Worm (Caenorhabditis elegans) whole organism, L1 larva: ENCODE measurements around the gene nhr-133.

ENCODE experiments used
- C04F5.9 ChIP-seq: sonication (generic microtip); optimal IDR thresholded peaks from 2 replicates; lab custom pipeline; 2016; ENCODE audit warnings: missing genetic modification characterization, missing compliant biosample characterization
- C16A3.4 ChIP-seq: fragments of 150-350 bp; optimal IDR thresholded peaks from 2 replicates; lab custom pipeline; 2014; ENCODE audit warnings: missing biosample characterization, missing genetic modification characterization
- F16B12.6 ChIP-seq: fragments of 150-350 bp; optimal IDR thresholded peaks from 2 replicates; lab custom pipeline; 2014; ENCODE audit warnings: missing biosample characterization, missing genetic modification characterization
- aha-1 ChIP-seq: fragments of 150-350 bp; optimal IDR thresholded peaks from 2 replicates; lab custom pipeline; 2014; ENCODE audit warnings: missing biosample characterization, missing genetic modification characterization
- aly-2 ChIP-seq: fragments of 150-350 bp; optimal IDR thresholded peaks from 2 replicates; lab custom pipeline; 2014; ENCODE audit warnings: missing biosample characterization, missing genetic modification characterization
- ama-1 ChIP-seq: fragments of 150-350 bp; optimal IDR thresholded peaks from 2 replicates; lab custom pipeline; 2014
- ceh-63 ChIP-seq: fragments of 200-800 bp; sonication (Bioruptor generic); optimal IDR thresholded peaks from 2 replicates; lab custom pipeline; 2018; ENCODE audit warnings: mild to moderate bottlenecking, missing genetic modification characterization, missing compliant biosample characterization
- ceh-82 ChIP-seq, 3 experiments: fragments of 150-350 bp in 1 of 3; sonication (generic microtip) in 2 of 3; optimal IDR thresholded peaks; 2 replicates each; lab custom pipeline; 2014 to 2017; ENCODE audit warnings: missing biosample characterization in 3 of 3, missing genetic modification characterization in 3 of 3
- dpl-1 ChIP-seq, 3 experiments: fragments of 150-350 bp in 2 of 3; sonication (generic microtip) in 1 of 3; optimal IDR thresholded peaks; 2 replicates each; lab custom pipeline; 2014 to 2017; ENCODE audit warnings: missing biosample characterization in 3 of 3, missing genetic modification characterization in 3 of 3, missing genetic modification reagents in 3 of 3
- dsc-1 ChIP-seq: sonication (generic microtip); optimal IDR thresholded peaks from 2 replicates; lab custom pipeline; 2016; ENCODE audit warnings: mild to moderate bottlenecking, missing genetic modification characterization, missing compliant biosample characterization
- efl-1 ChIP-seq, 4 experiments: fragments of 150-350 bp; optimal IDR thresholded peaks in 3 of 4; peaks in 1 of 4; 1 replicate in 1 of 4; 2 replicates in 3 of 4; lab custom pipeline; 2014; ENCODE audit warnings: missing biosample characterization in 2 of 4, missing genetic modification characterization in 2 of 4, missing genetic modification reagents in 2 of 4
- egl-13 ChIP-seq: sonication (generic microtip); optimal IDR thresholded peaks from 2 replicates; lab custom pipeline; 2016; ENCODE audit warnings: missing genotype, missing genetic modification reagents, missing genetic modification characterization, missing compliant biosample characterization
- egl-27 ChIP-seq, 2 experiments: fragments of 150-350 bp in 1 of 2; sonication (generic microtip); optimal IDR thresholded peaks; 3 replicates each; lab custom pipeline; 2017 to 2018; ENCODE audit warnings: missing biosample characterization in 2 of 2, missing genetic modification characterization in 2 of 2, missing genetic modification reagents in 2 of 2
- elt-2 ChIP-seq: sonication (generic microtip); optimal IDR thresholded peaks from 2 replicates; lab custom pipeline; 2016; ENCODE audit warnings: missing genetic modification characterization, mild to moderate bottlenecking, inconsistent platforms, missing compliant biosample characterization, missing genetic modification reagents
- elt-3 ChIP-seq, 6 experiments: fragments of 150-350 bp in 1 of 6; sonication (generic microtip); optimal IDR thresholded peaks; 2 replicates each; lab custom pipeline; 2017 to 2018; ENCODE audit warnings: missing biosample characterization in 6 of 6, missing genetic modification characterization in 6 of 6, inconsistent platforms in 1 of 6
- ets-5 ChIP-seq: fragments of 200-800 bp; sonication (Bioruptor generic); IDR thresholded peaks from 2 replicates; pipeline ENCODE4 v1.3.6; 2022; ENCODE audit warnings: missing genetic modification characterization, missing compliant biosample characterization
- fkh-8 ChIP-seq: sonication (generic microtip); optimal IDR thresholded peaks from 2 replicates; lab custom pipeline; 2016; ENCODE audit warnings: mild to moderate bottlenecking, missing genetic modification characterization, missing compliant biosample characterization
- fos-1 ChIP-seq: fragments of 150-350 bp; optimal IDR thresholded peaks from 2 replicates; lab custom pipeline; 2014; ENCODE audit warnings: missing biosample characterization, missing genetic modification characterization
- grh-1 ChIP-seq: fragments of 200-800 bp; sonication (Bioruptor generic); IDR thresholded peaks from 2 replicates; pipeline ENCODE4 v1.3.6; 2022; ENCODE audit warnings: missing genetic modification reagents, missing genetic modification characterization, missing compliant biosample characterization
- hlh-4 ChIP-seq: sonication (generic microtip); optimal IDR thresholded peaks from 2 replicates; lab custom pipeline; 2016; ENCODE audit warnings: mild to moderate bottlenecking, missing genetic modification characterization, missing compliant biosample characterization
- isw-1 ChIP-seq: fragments of 200-800 bp; sonication (Bioruptor generic); IDR thresholded peaks from 2 replicates; pipeline ENCODE4 v1.3.6; 2022; ENCODE audit warnings: missing genetic modification characterization, missing compliant biosample characterization
- lin-13 ChIP-seq: fragments of 150-350 bp; optimal IDR thresholded peaks from 2 replicates; lab custom pipeline; 2014; ENCODE audit warnings: missing biosample characterization, missing genetic modification reagents, missing genetic modification characterization
- lin-14 ChIP-seq: fragments of 200-800 bp; sonication (Bioruptor generic); optimal IDR thresholded peaks from 2 replicates; lab custom pipeline; 2018; ENCODE audit warnings: mild to moderate bottlenecking, missing genetic modification characterization, moderate library complexity, missing compliant biosample characterization
- lin-39 ChIP-seq: fragments of 150-350 bp; optimal IDR thresholded peaks from 2 replicates; lab custom pipeline; 2014; ENCODE audit warnings: missing biosample characterization, missing genetic modification reagents, missing genetic modification characterization
- lsy-2 ChIP-seq, 2 experiments: fragments of 150-350 bp; optimal IDR thresholded peaks; 2 replicates each; lab custom pipeline; 2014; ENCODE audit warnings: missing biosample characterization in 2 of 2, missing genetic modification characterization in 2 of 2
- mab-9 ChIP-seq: fragments of 200-800 bp; sonication (Bioruptor generic); IDR thresholded peaks from 2 replicates; pipeline ENCODE4 v1.3.6; 2022; ENCODE audit warnings: missing genetic modification reagents, missing genetic modification characterization, missing compliant biosample characterization
- mdl-1 ChIP-seq, 2 experiments: fragments of 150-350 bp; optimal IDR thresholded peaks; 2 replicates each; lab custom pipeline; 2014 to 2017; ENCODE audit warnings: missing biosample characterization in 2 of 2, missing genetic modification characterization in 2 of 2, inconsistent platforms in 1 of 2
- mef-2 ChIP-seq: fragments of 150-350 bp; optimal IDR thresholded peaks from 2 replicates; lab custom pipeline; 2014; ENCODE audit warnings: missing biosample characterization, missing genetic modification characterization
- mep-1 ChIP-seq: fragments of 150-350 bp; optimal IDR thresholded peaks from 2 replicates; lab custom pipeline; 2014; ENCODE audit warnings: missing biosample characterization, missing genetic modification characterization
- nhr-12 ChIP-seq: sonication (generic microtip); optimal IDR thresholded peaks from 2 replicates; lab custom pipeline; 2017; ENCODE audit warnings: missing biosample characterization, missing genetic modification characterization
- nhr-20 ChIP-seq: sonication (generic microtip); optimal IDR thresholded peaks from 2 replicates; lab custom pipeline; 2016; ENCODE audit warnings: mild to moderate bottlenecking, missing genetic modification characterization, missing compliant biosample characterization
- nhr-71 ChIP-seq: sonication (generic microtip); optimal IDR thresholded peaks from 2 replicates; lab custom pipeline; 2016; ENCODE audit warnings: mild to moderate bottlenecking, missing genetic modification characterization, moderate library complexity, missing compliant biosample characterization
- nhr-76 ChIP-seq: sonication (generic microtip); optimal IDR thresholded peaks from 2 replicates; lab custom pipeline; 2017; ENCODE audit warnings: missing biosample characterization, missing genetic modification characterization
- nhr-84 ChIP-seq: sonication (generic microtip); optimal IDR thresholded peaks from 2 replicates; lab custom pipeline; 2017; ENCODE audit warnings: missing biosample characterization, missing genetic modification characterization
- nhr-85 ChIP-seq: sonication (generic microtip); peaks from one replicate; lab custom pipeline; 2016; ENCODE audit warnings: missing genetic modification characterization, inconsistent platforms, missing compliant biosample characterization
- nhr-90 ChIP-seq: sonication (generic microtip); optimal IDR thresholded peaks from 2 replicates; lab custom pipeline; 2016; ENCODE audit warnings: mild to moderate bottlenecking, missing genetic modification characterization, missing compliant biosample characterization; ENCODE audit not compliant: poor library complexity
- pax-3 ChIP-seq: fragments of 200-800 bp; sonication (Bioruptor generic); optimal IDR thresholded peaks from 2 replicates; lab custom pipeline; 2018; ENCODE audit warnings: mild to moderate bottlenecking, missing genetic modification characterization, moderate library complexity, missing compliant biosample characterization
- skn-1 ChIP-seq: fragments of 150-350 bp; optimal IDR thresholded peaks from 2 replicates; lab custom pipeline; 2014; ENCODE audit warnings: missing biosample characterization, missing genetic modification characterization
- snu-23 ChIP-seq: sonication (generic microtip); optimal IDR thresholded peaks from 2 replicates; lab custom pipeline; 2016; ENCODE audit warnings: missing genetic modification characterization, missing compliant biosample characterization
- sptf-1 ChIP-seq: fragments of 150-350 bp; optimal IDR thresholded peaks from 2 replicates; lab custom pipeline; 2014; ENCODE audit warnings: missing biosample characterization, missing genetic modification characterization
- sup-37 ChIP-seq: fragments of 200-800 bp; sonication (Bioruptor generic); optimal IDR thresholded peaks from 2 replicates; lab custom pipeline; 2018; ENCODE audit warnings: mild to moderate bottlenecking, missing genetic modification characterization, missing compliant biosample characterization
- swsn-7 ChIP-seq: sonication (generic microtip); optimal IDR thresholded peaks from 2 replicates; lab custom pipeline; 2016; ENCODE audit warnings: missing genetic modification characterization, missing compliant biosample characterization
- tlp-1 ChIP-seq: fragments of 150-350 bp; optimal IDR thresholded peaks from 2 replicates; lab custom pipeline; 2014; ENCODE audit warnings: missing biosample characterization, missing genetic modification characterization
- vab-15 ChIP-seq: sonication (generic microtip); optimal IDR thresholded peaks from 2 replicates; lab custom pipeline; 2017; ENCODE audit warnings: missing genotype, mild to moderate bottlenecking, missing genetic modification characterization, missing compliant biosample characterization
- xbp-1 ChIP-seq: sonication (generic microtip); optimal IDR thresholded peaks from 2 replicates; lab custom pipeline; 2016; ENCODE audit warnings: missing genetic modification characterization, missing compliant biosample characterization

Gene nhr-133

ce11 chrV:2255191-2255590, 43.3 kb upstream of the nhr-133 start, which contains the start of gene F41B5.1:
Gene F41B5.1, plus strand, starts transcription at chrV:2255533.
- TF ChIP-seq isw-1 (GFP tag; lab: Robert Waterston, UW), result peak; percentile 9; the same call in 1 of the 2 replicates
- peak in 1 of 2 experiments; percentile 3 for TF ChIP-seq lsy-2 (tag; optimal IDR thresholded peaks at IDR 0.05; lab: Kevin White, UChicago)

- TF ChIP-seq dsc-1 (no peak), lin-39 (tag; lab: Kevin White, UChicago) (no peak)
Measured at ce11 chrV:2254553-2255124, 42.7 kb upstream of the nhr-133 start, which contains the start of gene str-253. Gene str-253, minus strand, starts transcription at chrV:2254603.

- TF ChIP-seq elt-2 (tag; lab: Kevin White, UChicago) (peak; percentile 2), sup-37 (GFP tag; lab: Kevin White, UChicago) (no peak)
Measured at ce11 chrV:2251774-2252173, 39.9 kb upstream of the nhr-133 start.

ce11 chrV:2250126-2250590, 38.2 kb upstream of the nhr-133 start, which contains the start of gene cyp-33C7:
Gene cyp-33C7, plus strand, starts transcription at chrV:2250540.
- TF ChIP-seq ceh-63 (no peak), egl-13 (tag; lab: Kevin White, UChicago) (no peak), aly-2 (tag; lab: Kevin White, UChicago) (no peak), lin-14 (GFP tag; lab: Kevin White, UChicago) (peak; percentile 88), ceh-82 (tag; optimal IDR thresholded peaks at IDR 0.05; lab: Kevin White, UChicago) (peak in 1 of 3 experiments; percentile 26), mep-1 (tag; lab: Kevin White, UChicago) (peak; percentile 19), grh-1 (GFP tag; lab: Robert Waterston, UW) (no peak), nhr-71 (tag; lab: Kevin White, UChicago) (peak; percentile 59), lsy-2 (tag; optimal IDR thresholded peaks at IDR 0.05; lab: Kevin White, UChicago) (peak; percentile 19 to 23), nhr-85 (tag; lab: Kevin White, UChicago) (no peak), mef-2 (no peak), F16B12.6 (tag; lab: Kevin White, UChicago) (no peak), aha-1 (tag; lab: Kevin White, UChicago) (no peak), isw-1 (GFP tag; lab: Robert Waterston, UW) (no peak), ama-1 (lab: Kevin White, UChicago) (no peak), nhr-84 (tag; lab: Kevin White, UChicago) (no peak), fkh-8 (tag; lab: Kevin White, UChicago) (peak; percentile 2), C16A3.4 (peak; percentile 25), pax-3 (tag; lab: Kevin White, UChicago) (no peak), C04F5.9 (tag; lab: Kevin White, UChicago) (no peak), fos-1 (tag; lab: Kevin White, UChicago) (no peak), hlh-4 (tag; lab: Kevin White, UChicago) (no peak), tlp-1 (tag; lab: Kevin White, UChicago) (no peak), snu-23 (GFP tag; lab: Kevin White, UChicago) (peak; percentile 33), swsn-7 (tag; lab: Kevin White, UChicago) (no peak), nhr-90 (tag; lab: Kevin White, UChicago) (peak; percentile 36), mdl-1 (tag; optimal IDR thresholded peaks at IDR 0.05; lab: Kevin White, UChicago) (peak in 1 of 2 experiments; percentile 50), lin-13 (GFP tag; lab: Kevin White, UChicago) (no peak), dsc-1 (no peak), nhr-12 (tag; lab: Kevin White, UChicago) (no peak), vab-15 (tag; lab: Kevin White, UChicago) (no peak), mab-9 (GFP tag; lab: Robert Waterston, UW) (no peak), elt-3 (tag; optimal IDR thresholded peaks at IDR 0.05; lab: Kevin White, UChicago) (peak in 1 of 6 experiments; percentile 37), ets-5 (GFP tag; lab: Robert Waterston, UW) (no peak), efl-1 (optimal IDR thresholded peaks at IDR 0.05; lab: Kevin White, UChicago) (peak in 1 of 2 experiments; percentile 29), efl-1 (GFP tag; optimal IDR thresholded peaks at IDR 0.05 in 1 of 2; lab: Kevin White, UChicago) (peak in 1 of 2 experiments; percentile 52), nhr-76 (tag; lab: Kevin White, UChicago) (no peak), sptf-1 (tag; lab: Kevin White, UChicago) (no peak), nhr-20 (tag; lab: Kevin White, UChicago) (peak; percentile 89), egl-27 (tag; optimal IDR thresholded peaks at IDR 0.05; lab: Kevin White, UChicago) (no peak), skn-1 (tag; lab: Kevin White, UChicago) (peak; percentile 81), dpl-1 (GFP tag; optimal IDR thresholded peaks at IDR 0.05; lab: Kevin White, UChicago) (peak in 2 of 3 experiments; percentile 11 to 33), xbp-1 (tag; lab: Kevin White, UChicago) (no peak)
